Worm (Caenorhabditis elegans) whole organism, L1 larva: Measurements from ENCODE around the gene T05C12.8.

Experiments used
- C16A3.4 ChIP-seq: fragments of 150-350 bp; optimal IDR thresholded peaks from 2 replicates; lab custom pipeline; 2014; ENCODE audit warnings: missing biosample characterization, missing genetic modification characterization
- C34B4.2 ChIP-seq: sonication (generic microtip); optimal IDR thresholded peaks from 2 replicates; lab custom pipeline; 2017; ENCODE audit warnings: mild to moderate bottlenecking, missing genetic modification characterization, missing compliant biosample characterization
- F16B12.6 ChIP-seq: fragments of 150-350 bp; optimal IDR thresholded peaks from 2 replicates; lab custom pipeline; 2014; ENCODE audit warnings: missing biosample characterization, missing genetic modification characterization
- aha-1 ChIP-seq: fragments of 150-350 bp; optimal IDR thresholded peaks from 2 replicates; lab custom pipeline; 2014; ENCODE audit warnings: missing biosample characterization, missing genetic modification characterization
- alr-1 ChIP-seq: fragments of 200-800 bp; sonication (Bioruptor generic); optimal IDR thresholded peaks from 2 replicates; lab custom pipeline; 2018; ENCODE audit warnings: borderline replicate concordance, mild to moderate bottlenecking, missing genetic modification characterization, missing compliant biosample characterization
- aly-2 ChIP-seq: fragments of 150-350 bp; optimal IDR thresholded peaks from 2 replicates; lab custom pipeline; 2014; ENCODE audit warnings: missing biosample characterization, missing genetic modification characterization
- ceh-63 ChIP-seq: fragments of 200-800 bp; sonication (Bioruptor generic); optimal IDR thresholded peaks from 2 replicates; lab custom pipeline; 2018; ENCODE audit warnings: mild to moderate bottlenecking, missing genetic modification characterization, missing compliant biosample characterization
- ceh-88 ChIP-seq: fragments of 200-800 bp; sonication (Bioruptor generic); IDR thresholded peaks from 2 replicates; pipeline ENCODE4 v1.3.6; 2022; ENCODE audit warnings: missing genetic modification characterization, missing compliant biosample characterization
- ceh-90 ChIP-seq: sonication (generic microtip); optimal IDR thresholded peaks from 2 replicates; lab custom pipeline; 2016; ENCODE audit warnings: missing genetic modification characterization, missing compliant biosample characterization
- ces-1 ChIP-seq: fragments of 150-350 bp; optimal IDR thresholded peaks from 2 replicates; lab custom pipeline; 2014; ENCODE audit warnings: missing biosample characterization, missing genetic modification reagents, missing genetic modification characterization
- dpl-1 ChIP-seq, 3 experiments: fragments of 150-350 bp in 2 of 3; sonication (generic microtip) in 1 of 3; optimal IDR thresholded peaks; 2 replicates each; lab custom pipeline; 2014 to 2017; ENCODE audit warnings: missing biosample characterization in 3 of 3, missing genetic modification characterization in 3 of 3, missing genetic modification reagents in 3 of 3
- efl-3 ChIP-seq: fragments of 200-800 bp; sonication (Bioruptor generic); optimal IDR thresholded peaks from 2 replicates; lab custom pipeline; 2018; ENCODE audit warnings: mild to moderate bottlenecking, missing genetic modification characterization, missing compliant biosample characterization
- egl-13 ChIP-seq: sonication (generic microtip); optimal IDR thresholded peaks from 2 replicates; lab custom pipeline; 2016; ENCODE audit warnings: missing genotype, missing genetic modification reagents, missing genetic modification characterization, missing compliant biosample characterization
- egl-27 ChIP-seq, 2 experiments: fragments of 150-350 bp in 1 of 2; sonication (generic microtip); optimal IDR thresholded peaks; 3 replicates each; lab custom pipeline; 2017 to 2018; ENCODE audit warnings: missing biosample characterization in 2 of 2, missing genetic modification characterization in 2 of 2, missing genetic modification reagents in 2 of 2
- elt-2 ChIP-seq: sonication (generic microtip); optimal IDR thresholded peaks from 2 replicates; lab custom pipeline; 2016; ENCODE audit warnings: missing genetic modification characterization, mild to moderate bottlenecking, inconsistent platforms, missing compliant biosample characterization, missing genetic modification reagents
- elt-3 ChIP-seq, 6 experiments: fragments of 150-350 bp in 1 of 6; sonication (generic microtip); optimal IDR thresholded peaks; 2 replicates each; lab custom pipeline; 2017 to 2018; ENCODE audit warnings: missing biosample characterization in 6 of 6, missing genetic modification characterization in 6 of 6, inconsistent platforms in 1 of 6
- fkh-4 ChIP-seq: sonication (generic microtip); optimal IDR thresholded peaks from 2 replicates; lab custom pipeline; 2016; ENCODE audit warnings: missing compliant biosample characterization, missing genetic modification characterization, borderline replicate concordance
- fos-1 ChIP-seq: fragments of 150-350 bp; optimal IDR thresholded peaks from 2 replicates; lab custom pipeline; 2014; ENCODE audit warnings: missing biosample characterization, missing genetic modification characterization
- grh-1 ChIP-seq: fragments of 200-800 bp; sonication (Bioruptor generic); IDR thresholded peaks from 2 replicates; pipeline ENCODE4 v1.3.6; 2022; ENCODE audit warnings: missing genetic modification reagents, missing genetic modification characterization, missing compliant biosample characterization
- hlh-4 ChIP-seq: sonication (generic microtip); optimal IDR thresholded peaks from 2 replicates; lab custom pipeline; 2016; ENCODE audit warnings: mild to moderate bottlenecking, missing genetic modification characterization, missing compliant biosample characterization
- hpl-2 ChIP-seq: fragments of 150-350 bp; optimal IDR thresholded peaks from 2 replicates; lab custom pipeline; 2014; ENCODE audit warnings: missing biosample characterization, missing genetic modification reagents, missing genetic modification characterization
- isw-1 ChIP-seq: fragments of 200-800 bp; sonication (Bioruptor generic); IDR thresholded peaks from 2 replicates; pipeline ENCODE4 v1.3.6; 2022; ENCODE audit warnings: missing genetic modification characterization, missing compliant biosample characterization
- lin-13 ChIP-seq: fragments of 150-350 bp; optimal IDR thresholded peaks from 2 replicates; lab custom pipeline; 2014; ENCODE audit warnings: missing biosample characterization, missing genetic modification reagents, missing genetic modification characterization
- lin-14 ChIP-seq: fragments of 200-800 bp; sonication (Bioruptor generic); optimal IDR thresholded peaks from 2 replicates; lab custom pipeline; 2018; ENCODE audit warnings: mild to moderate bottlenecking, missing genetic modification characterization, moderate library complexity, missing compliant biosample characterization
- lin-15B ChIP-seq: fragments of 150-350 bp; sonication (generic microtip); optimal IDR thresholded peaks from 3 replicates; lab custom pipeline; 2014; ENCODE audit warnings: missing biosample characterization, missing genetic modification characterization
- lin-35 ChIP-seq, 2 experiments: fragments of 150-350 bp; optimal IDR thresholded peaks; 2 replicates each; lab custom pipeline; 2014; ENCODE audit warnings: missing biosample characterization in 2 of 2, missing genetic modification characterization in 2 of 2, missing genetic modification reagents in 2 of 2
- lsy-2 ChIP-seq, 2 experiments: fragments of 150-350 bp; optimal IDR thresholded peaks; 2 replicates each; lab custom pipeline; 2014; ENCODE audit warnings: missing biosample characterization in 2 of 2, missing genetic modification characterization in 2 of 2
- mdl-1 ChIP-seq, 2 experiments: fragments of 150-350 bp; optimal IDR thresholded peaks; 2 replicates each; lab custom pipeline; 2014 to 2017; ENCODE audit warnings: missing biosample characterization in 2 of 2, missing genetic modification characterization in 2 of 2, inconsistent platforms in 1 of 2
- mef-2 ChIP-seq: fragments of 150-350 bp; optimal IDR thresholded peaks from 2 replicates; lab custom pipeline; 2014; ENCODE audit warnings: missing biosample characterization, missing genetic modification characterization
- mep-1 ChIP-seq: fragments of 150-350 bp; optimal IDR thresholded peaks from 2 replicates; lab custom pipeline; 2014; ENCODE audit warnings: missing biosample characterization, missing genetic modification characterization
- nhr-11 ChIP-seq: fragments of 150-350 bp; optimal IDR thresholded peaks from 2 replicates; lab custom pipeline; 2014; ENCODE audit warnings: missing biosample characterization, missing genetic modification characterization
- nhr-19 ChIP-seq: fragments of 200-800 bp; sonication (Bioruptor generic); conservative IDR thresholded peaks from 2 replicates; pipeline ENCODE4 v1.3.6; 2022; ENCODE audit warnings: missing genetic modification characterization, missing compliant biosample characterization
- nhr-47 ChIP-seq: sonication (generic microtip); optimal IDR thresholded peaks from 2 replicates; lab custom pipeline; 2016; ENCODE audit warnings: mild to moderate bottlenecking, missing genetic modification characterization, moderate library complexity, missing compliant biosample characterization
- nhr-71 ChIP-seq: sonication (generic microtip); optimal IDR thresholded peaks from 2 replicates; lab custom pipeline; 2016; ENCODE audit warnings: mild to moderate bottlenecking, missing genetic modification characterization, moderate library complexity, missing compliant biosample characterization
- nhr-76 ChIP-seq: sonication (generic microtip); optimal IDR thresholded peaks from 2 replicates; lab custom pipeline; 2017; ENCODE audit warnings: missing biosample characterization, missing genetic modification characterization
- nhr-85 ChIP-seq: sonication (generic microtip); peaks from one replicate; lab custom pipeline; 2016; ENCODE audit warnings: missing genetic modification characterization, inconsistent platforms, missing compliant biosample characterization
- nhr-90 ChIP-seq: sonication (generic microtip); optimal IDR thresholded peaks from 2 replicates; lab custom pipeline; 2016; ENCODE audit warnings: mild to moderate bottlenecking, missing genetic modification characterization, missing compliant biosample characterization; ENCODE audit not compliant: poor library complexity
- rnt-1 ChIP-seq: sonication (generic microtip); optimal IDR thresholded peaks from 2 replicates; lab custom pipeline; 2016; ENCODE audit warnings: mild to moderate bottlenecking, missing genetic modification characterization, moderate library complexity, missing compliant biosample characterization
- skn-1 ChIP-seq: fragments of 150-350 bp; optimal IDR thresholded peaks from 2 replicates; lab custom pipeline; 2014; ENCODE audit warnings: missing biosample characterization, missing genetic modification characterization
- snu-23 ChIP-seq: sonication (generic microtip); optimal IDR thresholded peaks from 2 replicates; lab custom pipeline; 2016; ENCODE audit warnings: missing genetic modification characterization, missing compliant biosample characterization
- sox-4 ChIP-seq: sonication (generic microtip); optimal IDR thresholded peaks from 2 replicates; lab custom pipeline; 2016; ENCODE audit warnings: missing genetic modification characterization, missing compliant biosample characterization
- unc-30 ChIP-seq: sonication (generic microtip); optimal IDR thresholded peaks from 2 replicates; lab custom pipeline; 2017; ENCODE audit warnings: missing biosample characterization, missing genetic modification characterization
- vab-15 ChIP-seq: sonication (generic microtip); optimal IDR thresholded peaks from 2 replicates; lab custom pipeline; 2017; ENCODE audit warnings: missing genotype, mild to moderate bottlenecking, missing genetic modification characterization, missing compliant biosample characterization
- xbp-1 ChIP-seq: sonication (generic microtip); optimal IDR thresholded peaks from 2 replicates; lab custom pipeline; 2016; ENCODE audit warnings: missing genetic modification characterization, missing compliant biosample characterization
- zip-4 ChIP-seq: fragments of 200-800 bp; sonication (Bioruptor generic); optimal IDR thresholded peaks from 2 replicates; lab custom pipeline; 2018; ENCODE audit warnings: mild to moderate bottlenecking, missing genetic modification characterization, moderate library complexity, missing compliant biosample characterization

T05C12.8 gene

ce11 chrII:8216433-8216832, 26.1 kb upstream of the T05C12.8 start, which contains the start of gene M110.3 (continued):
- TF ChIP-seq ces-1 (no peak), mep-1 (tag; lab: Kevin White, UChicago) (peak; percentile 48), rnt-1 (tag; lab: Kevin White, UChicago) (peak; percentile 43), nhr-85 (tag; lab: Kevin White, UChicago) (peak; percentile 67), C16A3.4 (tag; lab: Kevin White, UChicago) (peak; percentile 35), ceh-63 (GFP tag; lab: Kevin White, UChicago) (no peak), aha-1 (no peak), xbp-1 (peak; percentile 38), mdl-1 (tag; optimal IDR thresholded peaks at IDR 0.05; lab: Kevin White, UChicago) (peak in 1 of 2 experiments; percentile 39), ceh-88 (GFP tag; lab: Robert Waterston, UW) (no peak), lin-13 (GFP tag; lab: Kevin White, UChicago) (no peak), nhr-76 (no peak), ceh-90 (tag; lab: Kevin White, UChicago) (no peak), F16B12.6 (no peak), isw-1 (GFP tag; lab: Robert Waterston, UW) (peak; percentile 44), hpl-2 (no peak), lin-15B (peak; percentile 2), mef-2 (tag; lab: Kevin White, UChicago) (no peak), nhr-90 (no peak), sox-4 (no peak), nhr-19 (GFP tag; lab: Robert Waterston, UW) (no peak), efl-3 (GFP tag; lab: Kevin White, UChicago) (no peak), egl-27 (tag; optimal IDR thresholded peaks at IDR 0.05; lab: Kevin White, UChicago) (no peak), vab-15 (tag; lab: Kevin White, UChicago) (no peak), aly-2 (tag; lab: Kevin White, UChicago) (no peak), C34B4.2 (no peak), fkh-4 (no peak), nhr-47 (tag; lab: Kevin White, UChicago) (peak; percentile 50), dpl-1 (GFP tag; optimal IDR thresholded peaks at IDR 0.05; lab: Kevin White, UChicago) (peak; percentile 18 to 58 (median 42)), snu-23 (GFP tag; lab: Kevin White, UChicago) (peak; percentile 64), grh-1 (no peak)

- no peak for TF ChIP-seq zip-4
- no peak for TF ChIP-seq egl-13 (tag; lab: Kevin White, UChicago)
- TF ChIP-seq alr-1 = no peak
- no peak for TF ChIP-seq nhr-11 (tag; lab: Kevin White, UChicago)
- TF ChIP-seq nhr-71 (tag; lab: Kevin White, UChicago) = no peak
- no peak for TF ChIP-seq C16A3.4 (tag; lab: Kevin White, UChicago)
- no peak for TF ChIP-seq nhr-85 (tag; lab: Kevin White, UChicago)
- no peak for TF ChIP-seq rnt-1 (tag; lab: Kevin White, UChicago)
- TF ChIP-seq fos-1 (tag; lab: Kevin White, UChicago) = no peak
- no peak for TF ChIP-seq elt-2 (tag; lab: Kevin White, UChicago)
- TF ChIP-seq lin-14 (GFP tag; lab: Kevin White, UChicago) = no peak
- no peak for TF ChIP-seq skn-1 (tag; lab: Kevin White, UChicago)
- no peak for TF ChIP-seq elt-3 (tag; optimal IDR thresholded peaks at IDR 0.05; lab: Kevin White, UChicago)
- no peak for TF ChIP-seq hlh-4 (tag; lab: Kevin White, UChicago)
- no peak for TF ChIP-seq snu-23 (GFP tag; lab: Kevin White, UChicago)
- TF ChIP-seq lsy-2 (tag; optimal IDR thresholded peaks at IDR 0.05; lab: Kevin White, UChicago) = no peak
- TF ChIP-seq lin-35 (GFP tag; optimal IDR thresholded peaks at IDR 0.05; lab: Kevin White, UChicago) = no peak
- TF ChIP-seq fkh-4 = no peak
- no peak for TF ChIP-seq unc-30 (tag; lab: Kevin White, UChicago)
- no peak for TF ChIP-seq ceh-88 (GFP tag; lab: Robert Waterston, UW)
- TF ChIP-seq, all 84 proteins: peak for 0
Observed at ce11 chrII:8214367-8214766, 24.0 kb upstream of the T05C12.8 start, which contains the start of gene M110.10. Gene M110.10, minus strand, starts transcription at chrII:8214467.
